Fruit fly (Drosophila melanogaster): ENCODE results near the gene Spn28Da.

Spn28Da gene

dm6 chr2L:7932091-7932769, 43.3 kb upstream of the Spn28Da start (continued):
- TF ChIP-seq CG1024 (GFP tag; IDR thresholded peaks at IDR 0.05) (0 out of 2 replicates have a peak, but pooled peaks have one; percentile 14), Sox100B (GFP tag; optimal IDR thresholded peaks at IDR 0.05) (peak; percentile 55), Hr39 (optimal IDR thresholded peaks at IDR 0.05) (no peak), CG34422 (GFP tag; IDR thresholded peaks at IDR 0.05) (peak; percentile 73), CG5180 (GFP tag; optimal IDR thresholded peaks at IDR 0.05) (peak; percentile 66), lab (GFP tag; optimal IDR thresholded peaks at IDR 0.05) (peak; percentile 94), usp (GFP tag; optimal IDR thresholded peaks at IDR 0.05) (no peak), mirr (GFP tag; optimal IDR thresholded peaks at IDR 0.05) (peak; percentile 41), caup (GFP tag; optimal IDR thresholded peaks at IDR 0.05; ENCODE audit: severe bottlenecking) (peak; percentile 61), abd-A (tag; optimal IDR thresholded peaks at IDR 0.05) (peak; percentile 75), CG10979 (tag; optimal IDR thresholded peaks at IDR 0.05) (peak; percentile 42), CG17612 (GFP tag; IDR thresholded peaks at IDR 0.05) (peak; percentile 45; the same call in 1 of the 2 replicates), gro (GFP tag; optimal IDR thresholded peaks at IDR 0.05) (no peak), CG8924 (tag; optimal IDR thresholded peaks at IDR 0.05) (peak; percentile 60), unc-4 (GFP tag; IDR thresholded peaks at IDR 0.05; ENCODE audit: partially characterized antibody) (no peak), Asciz (GFP tag; optimal IDR thresholded peaks at IDR 0.05) (peak; percentile 69), CG17829 (tag; optimal IDR thresholded peaks at IDR 0.05) (peak; percentile 57), pita (GFP tag; optimal IDR thresholded peaks at IDR 0.05) (no peak), CG10543 (GFP tag; optimal IDR thresholded peaks at IDR 0.05) (peak; percentile 80), CG32532 (GFP tag; IDR thresholded peaks at IDR 0.05) (peak; percentile 84), zfh1 (GFP tag; IDR thresholded peaks at IDR 0.05) (peak; percentile 47; the same call in 2 of the 3 replicates), CG6654 (GFP tag; optimal IDR thresholded peaks at IDR 0.05) (no peak), CG9876 (GFP tag; optimal IDR thresholded peaks at IDR 0.05) (no peak), jing (GFP tag; optimal IDR thresholded peaks at IDR 0.05) (no peak), chm (GFP tag; IDR thresholded peaks at IDR 0.05) (no peak), zf30C (GFP tag; optimal IDR thresholded peaks at IDR 0.05) (peak; percentile 59), p53 (GFP tag; optimal IDR thresholded peaks at IDR 0.05) (no peak), br (optimal IDR thresholded peaks at IDR 0.05) (no peak), CG13296 (GFP tag; optimal IDR thresholded peaks at IDR 0.05) (peak; percentile 90), Hey (tag; optimal IDR thresholded peaks at IDR 0.05) (no peak), shn (GFP tag; optimal IDR thresholded peaks at IDR 0.05) (no peak), CG13287 (GFP tag; IDR thresholded peaks at IDR 0.05; ENCODE audit: partially characterized antibody) (no peak), scrt (GFP tag; optimal IDR thresholded peaks at IDR 0.05) (peak; percentile 86), CG2678 (tag; optimal IDR thresholded peaks at IDR 0.05) (peak; percentile 93), vfl (GFP tag; optimal IDR thresholded peaks at IDR 0.05) (peak; percentile 6), CG4707 (GFP tag; optimal IDR thresholded peaks at IDR 0.05) (no peak), btn (GFP tag; optimal IDR thresholded peaks at IDR 0.05) (no peak), nerfin-1 (tag; optimal IDR thresholded peaks at IDR 0.05) (peak; percentile 67), jumu (GFP tag; optimal IDR thresholded peaks at IDR 0.05) (no peak), CG17328 (GFP tag; IDR thresholded peaks at IDR 0.05) (peak; percentile 59), CG18619 (GFP tag; optimal IDR thresholded peaks at IDR 0.05) (peak; percentile 61), ab (GFP tag; optimal IDR thresholded peaks at IDR 0.05) (no peak), slp2 (GFP tag; optimal IDR thresholded peaks at IDR 0.05) (no peak), CoRest (tag; optimal IDR thresholded peaks at IDR 0.05) (peak; percentile 76), Rfx (GFP tag; IDR thresholded peaks at IDR 0.05) (peak; percentile 89), dysf (GFP tag; IDR thresholded peaks at IDR 0.05) (peak; percentile 84), Hmx (GFP tag; optimal IDR thresholded peaks at IDR 0.05) (no peak), tgo (GFP tag; IDR thresholded peaks at IDR 0.05) (peak; percentile 79), vvl (GFP tag; IDR thresholded peaks at IDR 0.05) (peak; percentile 90), CG31224 (GFP tag; IDR thresholded peaks at IDR 0.05) (peak; percentile 72), HLH54F (GFP tag; optimal IDR thresholded peaks at IDR 0.05) (peak; percentile 22)

Measured in whole organism, embryonic.